Worm (Caenorhabditis elegans) whole organism, L1 larva: ENCODE results near the gene C44B7.5.

ENCODE experiments used
- C16A3.4 ChIP-seq: fragments of 150-350 bp; optimal IDR thresholded peaks from 2 replicates; lab custom pipeline; 2014; ENCODE audit warnings: missing biosample characterization, missing genetic modification characterization
- C34B4.2 ChIP-seq: sonication (generic microtip); optimal IDR thresholded peaks from 2 replicates; lab custom pipeline; 2017; ENCODE audit warnings: mild to moderate bottlenecking, missing genetic modification characterization, missing compliant biosample characterization
- F16B12.6 ChIP-seq: fragments of 150-350 bp; optimal IDR thresholded peaks from 2 replicates; lab custom pipeline; 2014; ENCODE audit warnings: missing biosample characterization, missing genetic modification characterization
- alr-1 ChIP-seq: fragments of 200-800 bp; sonication (Bioruptor generic); optimal IDR thresholded peaks from 2 replicates; lab custom pipeline; 2018; ENCODE audit warnings: borderline replicate concordance, mild to moderate bottlenecking, missing genetic modification characterization, missing compliant biosample characterization
- ama-1 ChIP-seq: fragments of 150-350 bp; optimal IDR thresholded peaks from 2 replicates; lab custom pipeline; 2014
- ceh-63 ChIP-seq: fragments of 200-800 bp; sonication (Bioruptor generic); optimal IDR thresholded peaks from 2 replicates; lab custom pipeline; 2018; ENCODE audit warnings: mild to moderate bottlenecking, missing genetic modification characterization, missing compliant biosample characterization
- dpl-1 ChIP-seq, 3 experiments: fragments of 150-350 bp in 2 of 3; sonication (generic microtip) in 1 of 3; optimal IDR thresholded peaks; 2 replicates each; lab custom pipeline; 2014 to 2017; ENCODE audit warnings: missing biosample characterization in 3 of 3, missing genetic modification characterization in 3 of 3, missing genetic modification reagents in 3 of 3
- dsc-1 ChIP-seq: sonication (generic microtip); optimal IDR thresholded peaks from 2 replicates; lab custom pipeline; 2016; ENCODE audit warnings: mild to moderate bottlenecking, missing genetic modification characterization, missing compliant biosample characterization
- efl-1 ChIP-seq, 4 experiments: fragments of 150-350 bp; optimal IDR thresholded peaks in 3 of 4; peaks in 1 of 4; 1 replicate in 1 of 4; 2 replicates in 3 of 4; lab custom pipeline; 2014; ENCODE audit warnings: missing biosample characterization in 2 of 4, missing genetic modification characterization in 2 of 4, missing genetic modification reagents in 2 of 4
- efl-3 ChIP-seq: fragments of 200-800 bp; sonication (Bioruptor generic); optimal IDR thresholded peaks from 2 replicates; lab custom pipeline; 2018; ENCODE audit warnings: mild to moderate bottlenecking, missing genetic modification characterization, missing compliant biosample characterization
- egl-13 ChIP-seq: sonication (generic microtip); optimal IDR thresholded peaks from 2 replicates; lab custom pipeline; 2016; ENCODE audit warnings: missing genotype, missing genetic modification reagents, missing genetic modification characterization, missing compliant biosample characterization
- egl-27 ChIP-seq, 2 experiments: fragments of 150-350 bp in 1 of 2; sonication (generic microtip); optimal IDR thresholded peaks; 3 replicates each; lab custom pipeline; 2017 to 2018; ENCODE audit warnings: missing biosample characterization in 2 of 2, missing genetic modification characterization in 2 of 2, missing genetic modification reagents in 2 of 2
- elt-2 ChIP-seq: sonication (generic microtip); optimal IDR thresholded peaks from 2 replicates; lab custom pipeline; 2016; ENCODE audit warnings: missing genetic modification characterization, mild to moderate bottlenecking, inconsistent platforms, missing compliant biosample characterization, missing genetic modification reagents
- elt-3 ChIP-seq, 6 experiments: fragments of 150-350 bp in 1 of 6; sonication (generic microtip); optimal IDR thresholded peaks; 2 replicates each; lab custom pipeline; 2017 to 2018; ENCODE audit warnings: missing biosample characterization in 6 of 6, missing genetic modification characterization in 6 of 6, inconsistent platforms in 1 of 6
- ets-5 ChIP-seq: fragments of 200-800 bp; sonication (Bioruptor generic); IDR thresholded peaks from 2 replicates; pipeline ENCODE4 v1.3.6; 2022; ENCODE audit warnings: missing genetic modification characterization, missing compliant biosample characterization
- fkh-10 ChIP-seq: sonication (generic microtip); optimal IDR thresholded peaks from 2 replicates; lab custom pipeline; 2017; ENCODE audit warnings: missing biosample characterization, missing genetic modification reagents, missing genetic modification characterization
- fkh-4 ChIP-seq: sonication (generic microtip); optimal IDR thresholded peaks from 2 replicates; lab custom pipeline; 2016; ENCODE audit warnings: missing compliant biosample characterization, missing genetic modification characterization, borderline replicate concordance
- fkh-8 ChIP-seq: sonication (generic microtip); optimal IDR thresholded peaks from 2 replicates; lab custom pipeline; 2016; ENCODE audit warnings: mild to moderate bottlenecking, missing genetic modification characterization, missing compliant biosample characterization
- fos-1 ChIP-seq: fragments of 150-350 bp; optimal IDR thresholded peaks from 2 replicates; lab custom pipeline; 2014; ENCODE audit warnings: missing biosample characterization, missing genetic modification characterization
- hlh-17 ChIP-seq: fragments of 200-800 bp; sonication (Bioruptor generic); optimal IDR thresholded peaks from 2 replicates; lab custom pipeline; 2018; ENCODE audit warnings: missing genetic modification characterization, mild to moderate bottlenecking, missing compliant biosample characterization, moderate library complexity, borderline replicate concordance
- hpl-2 ChIP-seq: fragments of 150-350 bp; optimal IDR thresholded peaks from 2 replicates; lab custom pipeline; 2014; ENCODE audit warnings: missing biosample characterization, missing genetic modification reagents, missing genetic modification characterization
- irx-1 ChIP-seq: sonication (generic microtip); optimal IDR thresholded peaks from 2 replicates; lab custom pipeline; 2016; ENCODE audit warnings: missing genetic modification characterization, missing compliant biosample characterization
- isw-1 ChIP-seq: fragments of 200-800 bp; sonication (Bioruptor generic); IDR thresholded peaks from 2 replicates; pipeline ENCODE4 v1.3.6; 2022; ENCODE audit warnings: missing genetic modification characterization, missing compliant biosample characterization
- jun-1 ChIP-seq: fragments of 150-350 bp; optimal IDR thresholded peaks from 2 replicates; lab custom pipeline; 2014; ENCODE audit warnings: missing biosample characterization, missing genetic modification reagents, missing genetic modification characterization
- lin-13 ChIP-seq: fragments of 150-350 bp; optimal IDR thresholded peaks from 2 replicates; lab custom pipeline; 2014; ENCODE audit warnings: missing biosample characterization, missing genetic modification reagents, missing genetic modification characterization
- lin-14 ChIP-seq: fragments of 200-800 bp; sonication (Bioruptor generic); optimal IDR thresholded peaks from 2 replicates; lab custom pipeline; 2018; ENCODE audit warnings: mild to moderate bottlenecking, missing genetic modification characterization, moderate library complexity, missing compliant biosample characterization
- lin-35 ChIP-seq, 2 experiments: fragments of 150-350 bp; optimal IDR thresholded peaks; 2 replicates each; lab custom pipeline; 2014; ENCODE audit warnings: missing biosample characterization in 2 of 2, missing genetic modification characterization in 2 of 2, missing genetic modification reagents in 2 of 2
- lin-39 ChIP-seq: fragments of 150-350 bp; optimal IDR thresholded peaks from 2 replicates; lab custom pipeline; 2014; ENCODE audit warnings: missing biosample characterization, missing genetic modification reagents, missing genetic modification characterization
- lir-3 ChIP-seq: sonication (generic microtip); optimal IDR thresholded peaks from 2 replicates; lab custom pipeline; 2016; ENCODE audit warnings: mild to moderate bottlenecking, missing genetic modification characterization, moderate library complexity, missing compliant biosample characterization; ENCODE audit not compliant: poor library complexity
- lsy-2 ChIP-seq, 2 experiments: fragments of 150-350 bp; optimal IDR thresholded peaks; 2 replicates each; lab custom pipeline; 2014; ENCODE audit warnings: missing biosample characterization in 2 of 2, missing genetic modification characterization in 2 of 2
- mef-2 ChIP-seq: fragments of 150-350 bp; optimal IDR thresholded peaks from 2 replicates; lab custom pipeline; 2014; ENCODE audit warnings: missing biosample characterization, missing genetic modification characterization
- nhr-12 ChIP-seq: sonication (generic microtip); optimal IDR thresholded peaks from 2 replicates; lab custom pipeline; 2017; ENCODE audit warnings: missing biosample characterization, missing genetic modification characterization
- nhr-28 ChIP-seq: fragments of 150-350 bp; optimal IDR thresholded peaks from 2 replicates; lab custom pipeline; 2014; ENCODE audit warnings: missing biosample characterization, missing genetic modification characterization
- nhr-47 ChIP-seq: sonication (generic microtip); optimal IDR thresholded peaks from 2 replicates; lab custom pipeline; 2016; ENCODE audit warnings: mild to moderate bottlenecking, missing genetic modification characterization, moderate library complexity, missing compliant biosample characterization
- nhr-71 ChIP-seq: sonication (generic microtip); optimal IDR thresholded peaks from 2 replicates; lab custom pipeline; 2016; ENCODE audit warnings: mild to moderate bottlenecking, missing genetic modification characterization, moderate library complexity, missing compliant biosample characterization
- nhr-76 ChIP-seq: sonication (generic microtip); optimal IDR thresholded peaks from 2 replicates; lab custom pipeline; 2017; ENCODE audit warnings: missing biosample characterization, missing genetic modification characterization
- nhr-77 ChIP-seq: fragments of 150-350 bp; optimal IDR thresholded peaks from 2 replicates; lab custom pipeline; 2014; ENCODE audit warnings: missing biosample characterization, missing genetic modification characterization
- nhr-84 ChIP-seq: sonication (generic microtip); optimal IDR thresholded peaks from 2 replicates; lab custom pipeline; 2017; ENCODE audit warnings: missing biosample characterization, missing genetic modification characterization
- rnt-1 ChIP-seq: sonication (generic microtip); optimal IDR thresholded peaks from 2 replicates; lab custom pipeline; 2016; ENCODE audit warnings: mild to moderate bottlenecking, missing genetic modification characterization, moderate library complexity, missing compliant biosample characterization
- skn-1 ChIP-seq: fragments of 150-350 bp; optimal IDR thresholded peaks from 2 replicates; lab custom pipeline; 2014; ENCODE audit warnings: missing biosample characterization, missing genetic modification characterization
- snpc-4 ChIP-seq: fragments of 150-350 bp; optimal IDR thresholded peaks from 2 replicates; lab custom pipeline; 2014; ENCODE audit warnings: missing biosample characterization, missing genetic modification characterization
- snu-23 ChIP-seq: sonication (generic microtip); optimal IDR thresholded peaks from 2 replicates; lab custom pipeline; 2016; ENCODE audit warnings: missing genetic modification characterization, missing compliant biosample characterization
- sox-4 ChIP-seq: sonication (generic microtip); optimal IDR thresholded peaks from 2 replicates; lab custom pipeline; 2016; ENCODE audit warnings: missing genetic modification characterization, missing compliant biosample characterization
- swsn-7 ChIP-seq: sonication (generic microtip); optimal IDR thresholded peaks from 2 replicates; lab custom pipeline; 2016; ENCODE audit warnings: missing genetic modification characterization, missing compliant biosample characterization
- tbx-2 ChIP-seq: sonication (generic microtip); optimal IDR thresholded peaks from 2 replicates; lab custom pipeline; 2016; ENCODE audit warnings: missing genetic modification characterization, missing compliant biosample characterization
- tlp-1 ChIP-seq: fragments of 150-350 bp; optimal IDR thresholded peaks from 2 replicates; lab custom pipeline; 2014; ENCODE audit warnings: missing biosample characterization, missing genetic modification characterization
- unc-30 ChIP-seq: sonication (generic microtip); optimal IDR thresholded peaks from 2 replicates; lab custom pipeline; 2017; ENCODE audit warnings: missing biosample characterization, missing genetic modification characterization
- unc-62 ChIP-seq: fragments of 150-350 bp; optimal IDR thresholded peaks from 2 replicates; lab custom pipeline; 2014; ENCODE audit warnings: missing biosample characterization, missing genetic modification reagents, missing genetic modification characterization
- vab-15 ChIP-seq: sonication (generic microtip); optimal IDR thresholded peaks from 2 replicates; lab custom pipeline; 2017; ENCODE audit warnings: missing genotype, mild to moderate bottlenecking, missing genetic modification characterization, missing compliant biosample characterization
- zag-1 ChIP-seq: fragments of 150-350 bp; optimal IDR thresholded peaks from 2 replicates; lab custom pipeline; 2014; ENCODE audit warnings: missing biosample characterization, missing genetic modification characterization
- ztf-11 ChIP-seq, 2 experiments: sonication (generic microtip); optimal IDR thresholded peaks; 2 replicates each; lab custom pipeline; 2016 to 2017; ENCODE audit warnings: missing genetic modification characterization in 2 of 2, missing biosample characterization in 1 of 2, missing compliant biosample characterization in 1 of 2
- ztf-4 ChIP-seq: fragments of 150-350 bp; optimal IDR thresholded peaks from 2 replicates; lab custom pipeline; 2014; ENCODE audit warnings: missing biosample characterization, missing genetic modification characterization

Gene C44B7.5

DNA sequence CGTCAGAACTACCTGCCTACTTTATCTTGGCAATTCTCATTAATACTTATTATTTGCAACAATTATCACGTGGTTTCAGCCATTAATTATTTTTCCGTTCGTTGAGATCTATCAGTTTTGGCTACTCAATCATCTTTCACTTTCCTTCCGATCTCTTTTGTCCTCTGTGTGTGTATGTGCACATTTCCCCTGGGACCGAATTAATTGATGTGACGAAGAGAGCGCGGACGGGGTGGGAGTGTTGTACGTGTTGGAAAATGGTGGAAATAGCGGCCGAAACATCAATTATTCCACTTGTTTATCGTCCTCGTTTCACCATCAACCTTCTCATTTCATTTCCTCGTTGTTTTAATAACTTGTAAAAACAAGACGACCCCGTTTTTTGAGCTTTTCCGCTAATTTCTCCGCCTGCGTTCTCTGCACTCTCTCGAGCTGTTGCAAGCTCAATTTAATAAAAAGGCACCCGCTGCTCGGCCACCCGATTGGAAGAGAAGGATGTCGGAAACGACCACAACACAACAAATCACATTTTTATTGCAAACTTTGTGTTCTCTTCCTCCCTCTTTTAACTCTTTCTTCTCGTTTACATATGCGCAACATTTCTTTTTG is 34.0 kb downstream of the C44B7.5 start (continued):
- no peak for TF ChIP-seq zag-1
- TF ChIP-seq tlp-1 (tag; lab: Kevin White, UChicago): no peak
- TF ChIP-seq ets-5 (GFP tag; lab: Robert Waterston, UW): no peak
- TF ChIP-seq tbx-2 (tag; lab: Kevin White, UChicago): peak; percentile 47
- TF ChIP-seq mef-2: no peak
- TF ChIP-seq ztf-11 (tag; optimal IDR thresholded peaks at IDR 0.05; lab: Kevin White, UChicago): no peak
- no peak for TF ChIP-seq efl-3
- TF ChIP-seq fkh-8 (tag; lab: Kevin White, UChicago): peak; percentile 41
- no peak for TF ChIP-seq nhr-77 (tag; lab: Kevin White, UChicago)
- TF ChIP-seq vab-15 (tag; lab: Kevin White, UChicago): peak; percentile 41
- TF ChIP-seq swsn-7 (tag; lab: Kevin White, UChicago): no peak
- TF ChIP-seq hpl-2 (GFP tag; lab: Kevin White, UChicago): no peak
- no peak for TF ChIP-seq lir-3 (tag; lab: Kevin White, UChicago)
- no peak for TF ChIP-seq lsy-2 (tag; optimal IDR thresholded peaks at IDR 0.05; lab: Kevin White, UChicago)
- TF ChIP-seq efl-1 (optimal IDR thresholded peaks at IDR 0.05; lab: Kevin White, UChicago): no peak
- peak in 1 of 2 experiments; percentile 87 for TF ChIP-seq efl-1 (GFP tag; optimal IDR thresholded peaks at IDR 0.05 in 1 of 2; lab: Kevin White, UChicago)
- no peak for TF ChIP-seq ama-1 (lab: Kevin White, UChicago)
- TF ChIP-seq dpl-1 (GFP tag; optimal IDR thresholded peaks at IDR 0.05; lab: Kevin White, UChicago): no peak
- no peak for TF ChIP-seq elt-3 (tag; optimal IDR thresholded peaks at IDR 0.05; lab: Kevin White, UChicago)
- TF ChIP-seq fkh-10: no peak
- no peak for TF ChIP-seq egl-13 (tag; lab: Kevin White, UChicago)
- no peak for TF ChIP-seq C34B4.2 (tag; lab: Kevin White, UChicago)
- no peak for TF ChIP-seq fos-1 (tag; lab: Kevin White, UChicago)
- peak; percentile 72 to 84 for TF ChIP-seq egl-27 (tag; optimal IDR thresholded peaks at IDR 0.05; lab: Kevin White, UChicago)
- TF ChIP-seq lin-39: no peak
- TF ChIP-seq fkh-4 (tag; lab: Kevin White, UChicago): no peak
- TF ChIP-seq hlh-17 (GFP tag; lab: Kevin White, UChicago): no peak
- TF ChIP-seq ztf-4 (tag; lab: Kevin White, UChicago): no peak
- no peak for TF ChIP-seq jun-1
- TF ChIP-seq snu-23 (GFP tag; lab: Kevin White, UChicago): no peak
- no peak for TF ChIP-seq sox-4 (tag; lab: Kevin White, UChicago)
- TF ChIP-seq elt-2 (tag; lab: Kevin White, UChicago): no peak
- no peak for TF ChIP-seq nhr-76 (tag; lab: Kevin White, UChicago)
- TF ChIP-seq lin-13: no peak
- no peak for TF ChIP-seq dsc-1
- TF ChIP-seq lin-14: peak; percentile 87
- TF ChIP-seq alr-1 (tag; lab: Kevin White, UChicago): no peak
- TF ChIP-seq unc-30: no peak
- TF ChIP-seq nhr-84 (tag; lab: Kevin White, UChicago): no peak
- TF ChIP-seq irx-1 (tag; lab: Kevin White, UChicago): no peak
- no peak for TF ChIP-seq isw-1 (GFP tag; lab: Robert Waterston, UW)
- no peak for TF ChIP-seq C16A3.4 (tag; lab: Kevin White, UChicago)
- no peak for TF ChIP-seq F16B12.6 (tag; lab: Kevin White, UChicago)
- no peak for TF ChIP-seq snpc-4 (tag; lab: Kevin White, UChicago)
- no peak for TF ChIP-seq nhr-28 (tag; lab: Kevin White, UChicago)
- no peak for TF ChIP-seq rnt-1
- no peak for TF ChIP-seq unc-62 (GFP tag; lab: Kevin White, UChicago)
- TF ChIP-seq lin-35 (GFP tag; optimal IDR thresholded peaks at IDR 0.05; lab: Kevin White, UChicago): no peak
- TF ChIP-seq ceh-63: no peak
- no peak for TF ChIP-seq nhr-47 (tag; lab: Kevin White, UChicago)
- peak; percentile 15 for TF ChIP-seq nhr-71 (tag; lab: Kevin White, UChicago)
- TF ChIP-seq skn-1: no peak
- TF ChIP-seq nhr-12 (tag; lab: Kevin White, UChicago): no peak
- TF ChIP-seq, all 84 proteins: peak for 12
